Fruit fly (Drosophila melanogaster) whole organism, wandering third instar larva: ENCODE results near the gene CG42268.

Experiments
- Hr78 ChIP-seq: fragments of >200 bp; optimal IDR thresholded peaks from 2 replicates; lab custom pipeline; 2017; ENCODE audit warnings: missing biosample characterization, missing genetic modification characterization
- Hr83 ChIP-seq: fragments of 200-300 bp; sonication (Bioruptor generic); optimal IDR thresholded peaks from 2 replicates; lab custom pipeline; 2016; ENCODE audit warnings: missing biosample characterization, mild to moderate bottlenecking, missing genetic modification characterization, moderate library complexity; ENCODE audit not compliant: poor library complexity, severe bottlenecking
- Myc ChIP-seq: fragments of >200 bp; optimal IDR thresholded peaks from 2 replicates; lab custom pipeline; 2017
- OdsH ChIP-seq: fragments of 200-800 bp; sonication (Bioruptor generic); optimal IDR thresholded peaks from 2 replicates; lab custom pipeline; 2016; ENCODE audit warnings: missing biosample characterization, mild to moderate bottlenecking, missing genetic modification characterization
- Sp1 ChIP-seq: fragments of 200-800 bp; sonication (Bioruptor generic); optimal IDR thresholded peaks from 3 replicates; lab custom pipeline; 2019; ENCODE audit warnings: missing biosample characterization, mild to moderate bottlenecking, missing genetic modification characterization, moderate library complexity
- fru ChIP-seq: fragments of 200-800 bp; sonication (Bioruptor generic); optimal IDR thresholded peaks from 3 replicates; lab custom pipeline; 2016; ENCODE audit warnings: missing biosample characterization, mild to moderate bottlenecking, missing genetic modification characterization
- pan ChIP-seq: fragments of >200 bp; optimal IDR thresholded peaks from 2 replicates; lab custom pipeline; 2017
- usp ChIP-seq: fragments of >200 bp; optimal IDR thresholded peaks from 2 replicates; lab custom pipeline; 2017; ENCODE audit warnings: missing biosample characterization, missing genetic modification characterization

DNA sequence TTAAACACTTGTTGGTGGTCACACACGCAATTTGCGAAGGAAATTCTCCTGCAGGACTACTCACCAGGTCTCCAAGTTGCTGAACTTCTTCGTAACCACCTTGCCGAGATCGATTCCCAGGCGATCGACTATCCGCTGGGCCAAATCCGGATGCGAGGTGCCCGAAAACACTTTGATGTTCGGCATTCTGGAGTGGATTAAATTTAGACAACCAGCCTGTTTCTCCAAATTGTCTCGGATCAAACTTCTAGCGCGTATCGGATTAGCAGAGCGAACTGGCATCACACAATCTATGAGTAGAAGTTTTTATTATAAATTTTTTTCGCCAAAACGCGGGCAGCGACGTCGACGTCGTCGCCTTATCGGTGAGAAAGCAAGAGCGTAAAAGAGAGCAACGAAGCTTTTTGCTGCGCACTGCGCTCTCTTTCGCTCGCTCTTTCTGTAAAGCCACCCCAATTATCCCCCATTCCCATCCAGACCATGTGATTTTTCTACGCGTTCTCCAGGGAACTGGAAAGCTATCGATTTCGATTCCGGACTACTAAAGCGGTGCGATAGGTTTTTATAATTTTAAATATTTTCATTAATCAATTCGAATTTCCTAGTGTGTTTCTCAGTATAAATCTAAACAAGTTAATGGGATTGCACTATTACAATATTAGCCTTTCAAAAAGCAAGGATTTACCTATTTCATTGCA lies 65.9 kb downstream of the CG42268 start:
- TF ChIP-seq fru (no peak), pan (no peak), Sp1 (GFP tag; lab: Kevin White, UChicago) (no peak), Hr78 (GFP tag; lab: Kevin White, UChicago) (no peak), OdsH (no peak), Hr83 (no peak), usp (GFP tag; lab: Kevin White, UChicago) (no peak), Myc (lab: Kevin White, UChicago) (no peak)
